Fruit fly (Drosophila melanogaster) whole organism, embryonic: Measurements from ENCODE around the gene CG9717.

ENCODE experiments used
- Ada2b ChIP-seq: fragments of 200-800 bp; sonication (Bioruptor generic); IDR thresholded peaks from 2 replicates; pipeline ENCODE4 v1.3.6; 2022; ENCODE audit warnings: missing biosample characterization, missing genetic modification characterization
- Atf3 ChIP-seq: fragments of 200-800 bp; sonication (Bioruptor generic); optimal IDR thresholded peaks from 3 replicates; lab custom pipeline; 2016; ENCODE audit warnings: missing biosample characterization, missing genetic modification characterization
- B-H1 ChIP-seq: fragments of 200-800 bp; sonication (Bioruptor generic); IDR thresholded peaks from 3 replicates; pipeline ENCODE4 v1.3.6; 2022; ENCODE audit warnings: missing biosample characterization, missing genetic modification characterization
- CG10267 ChIP-seq: fragments of 200-800 bp; sonication (Bioruptor generic); optimal IDR thresholded peaks from 2 replicates; lab custom pipeline; 2018; ENCODE audit warnings: missing biosample characterization, mild to moderate bottlenecking, missing genetic modification characterization, moderate library complexity
- CG10366 ChIP-seq: fragments of 200-800 bp; sonication (Bioruptor generic); IDR thresholded peaks from 2 replicates; pipeline ENCODE4 v1.3.6; 2022; ENCODE audit warnings: missing biosample characterization, missing genetic modification characterization
- CG10654 ChIP-seq: fragments of 200-800 bp; sonication (Bioruptor generic); optimal IDR thresholded peaks from 2 replicates; lab custom pipeline; 2016; ENCODE audit warnings: missing biosample characterization, missing genetic modification characterization
- CG13424 ChIP-seq: fragments of 200-800 bp; sonication (Bioruptor generic); optimal IDR thresholded peaks from 2 replicates; lab custom pipeline; 2019; ENCODE audit warnings: missing biosample characterization, mild to moderate bottlenecking, missing genetic modification characterization, moderate library complexity
- CG14667 ChIP-seq: fragments of 200-800 bp; sonication (Bioruptor generic); IDR thresholded peaks from 2 replicates; pipeline ENCODE4 v1.3.6; 2022; ENCODE audit warnings: missing biosample characterization, missing genetic modification characterization
- CG14965 ChIP-seq: fragments of 200-800 bp; sonication (Bioruptor generic); optimal IDR thresholded peaks from 2 replicates; lab custom pipeline; 2016; ENCODE audit warnings: missing biosample characterization, missing genetic modification characterization, borderline replicate concordance
- CG15011 ChIP-seq: fragments of 200-800 bp; sonication (Bioruptor generic); optimal IDR thresholded peaks from 3 replicates; lab custom pipeline; 2018; ENCODE audit warnings: missing biosample characterization, mild to moderate bottlenecking, missing genetic modification characterization
- CG16779 ChIP-seq: fragments of 200-800 bp; sonication (Bioruptor generic); IDR thresholded peaks from 2 replicates; pipeline ENCODE4 v1.3.6; 2022; ENCODE audit warnings: missing biosample characterization, missing genetic modification characterization
- CG1832 ChIP-seq: fragments of 200-800 bp; sonication (Bioruptor generic); optimal IDR thresholded peaks from 2 replicates; lab custom pipeline; 2017; ENCODE audit warnings: missing biosample characterization, mild to moderate bottlenecking, missing genetic modification characterization, inconsistent platforms
- CG2875 ChIP-seq: fragments of 200-800 bp; sonication (Bioruptor generic); optimal IDR thresholded peaks from 2 replicates; lab custom pipeline; 2017; ENCODE audit warnings: missing biosample characterization, mild to moderate bottlenecking, missing genetic modification characterization, missing genetic modification reagents
- CG31388 ChIP-seq: fragments of 200-800 bp; sonication (Bioruptor generic); optimal IDR thresholded peaks from 2 replicates; lab custom pipeline; 2016; ENCODE audit warnings: missing biosample characterization, missing genetic modification characterization
- CG34224 ChIP-seq: fragments of 200-800 bp; sonication (Bioruptor generic); IDR thresholded peaks from 3 replicates; pipeline ENCODE4 v1.3.6; 2022; ENCODE audit warnings: missing biosample characterization, missing genetic modification characterization; ENCODE audit not compliant: partially characterized antibody
- CG4707 ChIP-seq: fragments of 200-800 bp; sonication (Bioruptor generic); optimal IDR thresholded peaks from 2 replicates; lab custom pipeline; 2018; ENCODE audit warnings: missing biosample characterization, mild to moderate bottlenecking, missing genetic modification characterization, moderate library complexity
- CG4854 ChIP-seq: fragments of 200-800 bp; sonication (Bioruptor generic); optimal IDR thresholded peaks from 2 replicates; lab custom pipeline; 2016; ENCODE audit warnings: missing biosample characterization, missing genetic modification characterization, inconsistent platforms
- CG6272 ChIP-seq: fragments of 200-800 bp; sonication (Bioruptor generic); IDR thresholded peaks from 2 replicates; pipeline ENCODE4 v1.3.6; 2022; ENCODE audit warnings: missing biosample characterization, missing genetic modification characterization
- CG6813 ChIP-seq: fragments of 200-800 bp; sonication (Bioruptor generic); optimal IDR thresholded peaks from 2 replicates; lab custom pipeline; 2017; ENCODE audit warnings: missing biosample characterization, missing genetic modification characterization, mild to moderate bottlenecking, moderate library complexity, missing genetic modification reagents
- CG8924 ChIP-seq: fragments of 200-800 bp; optimal IDR thresholded peaks from 3 replicates; lab custom pipeline; 2019; ENCODE audit warnings: missing biosample characterization, mild to moderate bottlenecking, missing genetic modification characterization, moderate library complexity
- CG9932 ChIP-seq: fragments of 200-800 bp; sonication (Bioruptor generic); IDR thresholded peaks from 2 replicates; pipeline ENCODE4 v1.3.6; 2022; ENCODE audit warnings: missing biosample characterization, missing genetic modification characterization
- Chrac-16 ChIP-seq: fragments of 200-800 bp; sonication (Bioruptor generic); optimal IDR thresholded peaks from 3 replicates; lab custom pipeline; 2016; ENCODE audit warnings: missing biosample characterization, missing genetic modification characterization
- Dfd ChIP-seq, 2 experiments: fragments of >200 bp; optimal IDR thresholded peaks; 2 replicates each; lab custom pipeline; 2017; ENCODE audit warnings: missing biosample characterization in 2 of 2, missing genetic modification characterization in 2 of 2
- Dp ChIP-seq: fragments of 200-800 bp; sonication (Bioruptor generic); optimal IDR thresholded peaks from 2 replicates; lab custom pipeline; 2018; ENCODE audit warnings: missing biosample characterization, mild to moderate bottlenecking, missing genetic modification characterization, moderate library complexity
- Fer3 ChIP-seq: fragments of 200-800 bp; sonication (Bioruptor generic); optimal IDR thresholded peaks from 2 replicates; lab custom pipeline; 2018; ENCODE audit warnings: missing biosample characterization, mild to moderate bottlenecking, missing genetic modification characterization, moderate library complexity
- HLH3B ChIP-seq: fragments of 200-800 bp; sonication (Bioruptor generic); IDR thresholded peaks from 2 replicates; pipeline ENCODE4 v1.3.6; 2022; ENCODE audit warnings: missing biosample characterization, missing genetic modification characterization
- Hr3 ChIP-seq: fragments of 200-800 bp; sonication (Bioruptor generic); optimal IDR thresholded peaks from 3 replicates; lab custom pipeline; 2016; ENCODE audit warnings: missing biosample characterization, missing genetic modification characterization
- Jarid2 ChIP-seq: fragments of 200-800 bp; sonication (Bioruptor generic); optimal IDR thresholded peaks from 3 replicates; lab custom pipeline; 2017; ENCODE audit warnings: mild to moderate bottlenecking, missing biosample characterization, missing genetic modification reagents, missing genetic modification characterization
- Pdp1 ChIP-seq, 2 experiments: fragments of 200-800 bp; sonication (Bioruptor generic); optimal IDR thresholded peaks; 3 replicates each; lab custom pipeline; 2016; ENCODE audit warnings: missing biosample characterization in 2 of 2, missing genetic modification characterization in 2 of 2, mild to moderate bottlenecking in 1 of 2, moderate library complexity in 1 of 2
- ash1 ChIP-seq: fragments of 200-800 bp; sonication (Bioruptor generic); optimal IDR thresholded peaks from 2 replicates; lab custom pipeline; 2018; ENCODE audit warnings: missing biosample characterization, mild to moderate bottlenecking, missing genetic modification characterization
- bbx ChIP-seq: fragments of 200-800 bp; sonication (Bioruptor generic); IDR thresholded peaks from 2 replicates; pipeline ENCODE4 v1.3.6; 2022; ENCODE audit warnings: missing biosample characterization, missing genetic modification characterization; ENCODE audit not compliant: partially characterized antibody
- bcd ChIP-seq: fragments of 200-800 bp; sonication (Bioruptor generic); optimal IDR thresholded peaks from 2 replicates; lab custom pipeline; 2017; ENCODE audit warnings: missing biosample characterization, mild to moderate bottlenecking, missing genetic modification characterization
- bowl ChIP-seq: fragments of 200-800 bp; sonication (Bioruptor generic); IDR thresholded peaks from 2 replicates; pipeline ENCODE4 v1.3.6; 2022; ENCODE audit warnings: missing biosample characterization, missing genetic modification characterization
- caup ChIP-seq: fragments of 200-800 bp; sonication (Bioruptor generic); optimal IDR thresholded peaks from 3 replicates; lab custom pipeline; 2017; ENCODE audit warnings: missing biosample characterization, mild to moderate bottlenecking, missing genetic modification characterization, moderate library complexity; ENCODE audit not compliant: severe bottlenecking
- emc ChIP-seq: fragments of 200-800 bp; sonication (Bioruptor generic); optimal IDR thresholded peaks from 2 replicates; lab custom pipeline; 2016; ENCODE audit warnings: missing biosample characterization, missing genetic modification characterization
- eve ChIP-seq, 2 experiments: fragments of >200 bp; optimal IDR thresholded peaks; 2 replicates each; lab custom pipeline; 2017; ENCODE audit warnings: missing biosample characterization in 2 of 2, missing genetic modification characterization in 2 of 2
- eyg ChIP-seq: fragments of 200-800 bp; sonication (Bioruptor generic); optimal IDR thresholded peaks from 3 replicates; lab custom pipeline; 2016; ENCODE audit warnings: missing biosample characterization, missing genetic modification characterization
- fd96Cb ChIP-seq: fragments of 200-800 bp; sonication (Bioruptor generic); optimal IDR thresholded peaks from 2 replicates; lab custom pipeline; 2018; ENCODE audit warnings: missing biosample characterization, mild to moderate bottlenecking, missing genetic modification characterization, moderate library complexity
- lab ChIP-seq: fragments of 200-800 bp; sonication (Bioruptor generic); optimal IDR thresholded peaks from 3 replicates; lab custom pipeline; 2017; ENCODE audit warnings: missing biosample characterization, missing genetic modification characterization, mild to moderate bottlenecking, moderate library complexity, missing genetic modification reagents
- lilli ChIP-seq: fragments of 200-800 bp; sonication (Bioruptor generic); optimal IDR thresholded peaks from 3 replicates; lab custom pipeline; 2016; ENCODE audit warnings: missing biosample characterization, missing genetic modification characterization
- odd ChIP-seq: fragments of 200-800 bp; sonication (Bioruptor generic); optimal IDR thresholded peaks from 2 replicates; lab custom pipeline; 2017; ENCODE audit warnings: missing biosample characterization, mild to moderate bottlenecking, missing genetic modification characterization
- pnt ChIP-seq: fragments of 200-800 bp; sonication (Bioruptor generic); optimal IDR thresholded peaks from 3 replicates; lab custom pipeline; 2016; ENCODE audit warnings: missing biosample characterization, missing genetic modification characterization
- pzg ChIP-seq: fragments of 200-800 bp; sonication (Bioruptor generic); optimal IDR thresholded peaks from 3 replicates; lab custom pipeline; 2018; ENCODE audit warnings: missing biosample characterization, mild to moderate bottlenecking, missing genetic modification characterization, moderate library complexity
- slou ChIP-seq: fragments of 200-800 bp; sonication (Bioruptor generic); optimal IDR thresholded peaks from 3 replicates; lab custom pipeline; 2016; ENCODE audit warnings: missing biosample characterization, missing genetic modification characterization
- sob ChIP-seq: fragments of 200-800 bp; sonication (Bioruptor generic); IDR thresholded peaks from 2 replicates; pipeline ENCODE4 v1.3.6; 2022; ENCODE audit warnings: missing biosample characterization, missing genetic modification characterization
- tgo ChIP-seq: fragments of 200-800 bp; sonication (Bioruptor generic); IDR thresholded peaks from 3 replicates; pipeline ENCODE4 v1.3.6; 2022; ENCODE audit warnings: missing biosample characterization, missing genetic modification characterization
- vnd ChIP-seq: fragments of 200-800 bp; sonication (Bioruptor generic); IDR thresholded peaks from 3 replicates; pipeline ENCODE4 v1.3.6; 2022; ENCODE audit warnings: missing biosample characterization, missing genetic modification characterization; ENCODE audit not compliant: partially characterized antibody
- zen ChIP-seq: fragments of 200-800 bp; sonication (Bioruptor generic); optimal IDR thresholded peaks from 3 replicates; lab custom pipeline; 2018; ENCODE audit warnings: missing biosample characterization, mild to moderate bottlenecking, missing genetic modification characterization, moderate library complexity

CG9717 gene

DNA sequence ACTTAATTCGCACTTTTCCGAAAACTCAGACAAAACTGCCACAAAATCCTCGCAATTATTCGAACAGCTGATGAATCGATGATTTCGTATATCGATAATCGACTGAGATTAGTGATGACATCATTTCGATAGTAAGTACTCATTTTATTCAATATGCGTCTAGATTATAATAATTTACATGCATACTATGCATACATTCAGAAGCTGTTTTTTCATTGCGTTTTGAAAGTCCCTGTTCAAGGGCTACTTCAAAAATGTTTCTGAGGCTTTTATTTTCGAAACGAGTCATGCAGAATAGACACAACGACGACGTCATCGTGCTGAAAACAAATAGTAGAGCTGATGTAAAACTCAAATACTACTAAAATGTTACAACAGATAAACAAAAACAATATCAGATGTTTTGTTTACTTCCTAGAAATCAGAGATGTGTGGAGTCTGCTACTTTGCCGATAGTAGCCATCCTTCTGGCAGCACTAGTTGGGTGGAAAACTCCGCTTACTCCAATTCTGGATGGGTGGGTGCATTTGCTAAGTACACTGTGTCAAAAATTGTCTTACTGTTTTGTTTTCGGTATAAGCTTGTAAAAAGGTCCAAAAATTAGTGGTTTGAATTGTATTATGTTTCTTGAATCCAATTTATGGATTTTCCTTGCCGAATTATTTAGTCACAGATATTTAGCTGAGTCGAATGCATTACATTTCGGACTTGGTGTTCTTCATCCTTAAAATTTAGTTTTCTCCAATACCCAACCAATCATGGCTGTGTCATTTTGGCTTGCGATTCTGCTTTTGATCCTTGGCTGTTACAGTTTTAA is 14.5 kb upstream of the CG9717 start, which contains the start of the genes CG2246 and CG31021 (continued):
- TF ChIP-seq CG10267 = peak; percentile 53
- peak; percentile 61 to 66 for TF ChIP-seq Pdp1 (GFP tag; optimal IDR thresholded peaks at IDR 0.05; lab: Kevin White, UChicago)
- TF ChIP-seq CG14667 (GFP tag; lab: Robert Waterston, UW) = no peak
- TF ChIP-seq Hr3 (GFP tag; lab: Kevin White, UChicago) = peak; percentile 49
- no peak for TF ChIP-seq CG31388 (GFP tag; lab: Kevin White, UChicago)
- peak; percentile 41 for TF ChIP-seq tgo (GFP tag; lab: Robert Waterston, UW)
- TF ChIP-seq Jarid2 = no peak
- TF ChIP-seq CG4707 (GFP tag; lab: Kevin White, UChicago) = no peak
- no peak for TF ChIP-seq eyg (GFP tag; lab: Kevin White, UChicago)
- peak; percentile 58 for TF ChIP-seq lab
- TF ChIP-seq CG34224 (GFP tag; lab: Robert Waterston, UW) = peak; percentile 72; the same call in 2 of the 3 replicates
- peak; percentile 68 for TF ChIP-seq lilli (GFP tag; lab: Kevin White, UChicago)
- no peak for TF ChIP-seq CG14965 (GFP tag; lab: Kevin White, UChicago)
- TF ChIP-seq odd (GFP tag; lab: Kevin White, UChicago) = no peak
- no peak for TF ChIP-seq CG16779
- peak; percentile 79 for TF ChIP-seq bbx (GFP tag; lab: Robert Waterston, UW)
- peak; percentile 60 for TF ChIP-seq bcd (GFP tag; lab: Kevin White, UChicago)
- TF ChIP-seq fd96Cb = peak; percentile 24
- TF ChIP-seq CG4854 (GFP tag; lab: Kevin White, UChicago) = peak; percentile 27
- TF ChIP-seq emc (GFP tag; lab: Kevin White, UChicago) = peak; percentile 43
- TF ChIP-seq pzg (GFP tag; lab: Kevin White, UChicago) = peak; percentile 92
- TF ChIP-seq bowl (GFP tag; lab: Robert Waterston, UW) = no peak
- no peak for TF ChIP-seq CG15011 (GFP tag; lab: Kevin White, UChicago)
- TF ChIP-seq CG2875 (GFP tag; lab: Kevin White, UChicago) = no peak
- TF ChIP-seq Atf3 = peak; percentile 67
- TF ChIP-seq Dp = peak; percentile 36
- peak in 1 of 2 experiments; percentile 55 for TF ChIP-seq eve (GFP tag; optimal IDR thresholded peaks at IDR 0.05; lab: Kevin White, UChicago)
- TF ChIP-seq CG6813 (GFP tag; lab: Kevin White, UChicago) = no peak
- no peak for TF ChIP-seq ash1 (GFP tag; lab: Kevin White, UChicago)
- peak; percentile 72 for TF ChIP-seq sob (GFP tag; lab: Robert Waterston, UW)
- no peak for TF ChIP-seq slou (GFP tag; lab: Kevin White, UChicago)
- peak; percentile 9 for TF ChIP-seq caup (GFP tag; lab: Kevin White, UChicago)
- peak; percentile 16 for TF ChIP-seq CG10654
- TF ChIP-seq CG9932 (GFP tag; lab: Robert Waterston, UW) = peak; percentile 86
- peak; percentile 20 for TF ChIP-seq HLH3B (GFP tag; lab: Robert Waterston, UW)
- TF ChIP-seq B-H1 (GFP tag; lab: Robert Waterston, UW) = no peak
- no peak for TF ChIP-seq CG1832 (GFP tag; lab: Kevin White, UChicago)
- TF ChIP-seq CG8924 = peak; percentile 71
- peak; percentile 16; the same call in 1 of the 2 replicates for TF ChIP-seq Ada2b (GFP tag; lab: Robert Waterston, UW)
- TF ChIP-seq pnt (GFP tag; lab: Kevin White, UChicago) = peak; percentile 66
- no peak for TF ChIP-seq Fer3 (tag; lab: Kevin White, UChicago)
- no peak for TF ChIP-seq Dfd (GFP tag; optimal IDR thresholded peaks at IDR 0.05; lab: Kevin White, UChicago)
- no peak; the same call in 1 of the 2 replicates for TF ChIP-seq CG10366 (GFP tag; lab: Robert Waterston, UW)
- TF ChIP-seq CG13424 = peak; percentile 59
- peak; percentile 29 for TF ChIP-seq zen
- peak; percentile 64 for TF ChIP-seq CG6272
- peak; percentile 34 for TF ChIP-seq Chrac-16 (GFP tag; lab: Kevin White, UChicago)
- TF ChIP-seq vnd = peak; percentile 77
